Fruit fly (Drosophila melanogaster) whole organism, prepupa: Measurements from ENCODE around the gene CG13314.

ENCODE experiments used
- Blimp-1 ChIP-seq: fragments of 200-800 bp; sonication (Bioruptor generic); optimal IDR thresholded peaks from 3 replicates; lab custom pipeline; 2017; ENCODE audit warnings: missing biosample characterization, missing genetic modification characterization, mild to moderate bottlenecking, moderate library complexity, missing genetic modification reagents
- CG10631 ChIP-seq: fragments of 200-800 bp; sonication (Bioruptor generic); optimal IDR thresholded peaks from 2 replicates; lab custom pipeline; 2016; ENCODE audit warnings: missing biosample characterization, missing genetic modification characterization
- CG10669 ChIP-seq: fragments of 200-800 bp; sonication (Bioruptor generic); optimal IDR thresholded peaks from 3 replicates; lab custom pipeline; 2018; ENCODE audit warnings: missing biosample characterization, mild to moderate bottlenecking, missing genetic modification characterization, moderate library complexity
- CG11762 ChIP-seq: fragments of 200-800 bp; sonication (Bioruptor generic); optimal IDR thresholded peaks from 3 replicates; lab custom pipeline; 2016; ENCODE audit warnings: missing biosample characterization, missing genetic modification characterization; ENCODE audit not compliant: insufficient read depth
- CG11902 ChIP-seq: fragments of 200-800 bp; sonication (Bioruptor generic); optimal IDR thresholded peaks from 3 replicates; lab custom pipeline; 2016; ENCODE audit warnings: missing biosample characterization, missing genetic modification characterization
- CG15336 ChIP-seq: fragments of 200-800 bp; sonication (Bioruptor generic); IDR thresholded peaks from 2 replicates; pipeline ENCODE4 v1.3.6; 2022; ENCODE audit warnings: missing biosample characterization, missing genetic modification characterization
- CG1621 ChIP-seq: fragments of 200-800 bp; sonication (Bioruptor generic); optimal IDR thresholded peaks from 3 replicates; lab custom pipeline; 2018; ENCODE audit warnings: missing biosample characterization, mild to moderate bottlenecking, missing genetic modification characterization
- CG16779 ChIP-seq: fragments of 200-800 bp; sonication (Bioruptor generic); optimal IDR thresholded peaks from 3 replicates; lab custom pipeline; 2017; ENCODE audit warnings: missing biosample characterization, mild to moderate bottlenecking, missing genetic modification characterization
- CG3032 ChIP-seq: fragments of 200-800 bp; optimal IDR thresholded peaks from 2 replicates; lab custom pipeline; 2019; ENCODE audit warnings: missing biosample characterization, mild to moderate bottlenecking, missing genetic modification characterization, moderate library complexity
- CG31627 ChIP-seq: fragments of 200-800 bp; sonication (Bioruptor generic); optimal IDR thresholded peaks from 3 replicates; lab custom pipeline; 2016; ENCODE audit warnings: missing biosample characterization, missing genetic modification characterization
- CG32006 ChIP-seq: fragments of 200-800 bp; sonication (Bioruptor generic); optimal IDR thresholded peaks from 3 replicates; lab custom pipeline; 2017; ENCODE audit warnings: missing biosample characterization, mild to moderate bottlenecking, missing genetic modification characterization
- CG3919 ChIP-seq: fragments of 200-800 bp; sonication (Bioruptor generic); optimal IDR thresholded peaks from 3 replicates; lab custom pipeline; 2016; ENCODE audit warnings: missing biosample characterization, missing genetic modification characterization
- CG4318 ChIP-seq: fragments of 200-800 bp; sonication (Bioruptor generic); optimal IDR thresholded peaks from 3 replicates; lab custom pipeline; 2017; ENCODE audit warnings: missing biosample characterization, mild to moderate bottlenecking, missing genetic modification characterization
- CG6163 ChIP-seq: fragments of 200-800 bp; sonication (Bioruptor generic); IDR thresholded peaks from 3 replicates; pipeline ENCODE4 v1.3.6; 2022; ENCODE audit warnings: missing biosample characterization, missing genetic modification characterization
- CG6276 ChIP-seq: fragments of 200-800 bp; sonication (Bioruptor generic); optimal IDR thresholded peaks from 2 replicates; lab custom pipeline; 2017; ENCODE audit warnings: missing biosample characterization, mild to moderate bottlenecking, missing genetic modification characterization
- CG6808 ChIP-seq: fragments of 200-800 bp; sonication (Bioruptor generic); optimal IDR thresholded peaks from 3 replicates; lab custom pipeline; 2017; ENCODE audit warnings: missing biosample characterization, missing genetic modification characterization, mild to moderate bottlenecking, moderate library complexity, missing genetic modification reagents
- CG6854 ChIP-seq: fragments of 200-800 bp; sonication (Bioruptor generic); optimal IDR thresholded peaks from 2 replicates; lab custom pipeline; 2017; ENCODE audit warnings: missing biosample characterization, mild to moderate bottlenecking, missing genetic modification characterization
- CG7368 ChIP-seq: fragments of 200-800 bp; sonication (Bioruptor generic); optimal IDR thresholded peaks from 3 replicates; lab custom pipeline; 2016; ENCODE audit warnings: missing biosample characterization, missing genetic modification characterization
- CG8119 ChIP-seq: fragments of 200-800 bp; sonication (Bioruptor generic); IDR thresholded peaks from 3 replicates; pipeline ENCODE4 v1.3.6; 2022; ENCODE audit warnings: missing biosample characterization, missing genetic modification characterization
- CG9139 ChIP-seq: fragments of 200-800 bp; sonication (Bioruptor generic); optimal IDR thresholded peaks from 3 replicates; lab custom pipeline; 2017; ENCODE audit warnings: missing biosample characterization, mild to moderate bottlenecking, missing genetic modification characterization
- Eip78C ChIP-seq: fragments of 200-800 bp; sonication (Bioruptor generic); peaks from one replicate; lab custom pipeline; 2016; ENCODE audit warnings: missing biosample characterization, missing genetic modification characterization
- Ets21C ChIP-seq: fragments of 200-800 bp; sonication (Bioruptor generic); optimal IDR thresholded peaks from 3 replicates; lab custom pipeline; 2016; ENCODE audit warnings: missing biosample characterization, missing genetic modification characterization
- Ets96B ChIP-seq: fragments of 200-800 bp; optimal IDR thresholded peaks from 2 replicates; lab custom pipeline; 2019; ENCODE audit warnings: missing biosample characterization, mild to moderate bottlenecking, missing genetic modification characterization, moderate library complexity
- Gug ChIP-seq: fragments of 200-800 bp; sonication (Bioruptor generic); IDR thresholded peaks from 2 replicates; pipeline ENCODE4 v1.3.6; 2022; ENCODE audit warnings: missing biosample characterization, missing genetic modification characterization
- Hr38 ChIP-seq: sonication (Bioruptor generic); optimal IDR thresholded peaks from 2 replicates; lab custom pipeline; 2016; ENCODE audit warnings: missing biosample characterization, missing genetic modification characterization
- Hr39 ChIP-seq: fragments of 200-800 bp; sonication (Bioruptor generic); optimal IDR thresholded peaks from 2 replicates; lab custom pipeline; 2016; ENCODE audit warnings: missing biosample characterization, missing genetic modification characterization
- Hr4 ChIP-seq: fragments of 200-800 bp; sonication (Bioruptor generic); optimal IDR thresholded peaks from 3 replicates; lab custom pipeline; 2016; ENCODE audit warnings: missing biosample characterization, missing genetic modification characterization
- Met ChIP-seq: fragments of 200-800 bp; sonication (Bioruptor generic); optimal IDR thresholded peaks from 3 replicates; lab custom pipeline; 2016; ENCODE audit warnings: missing biosample characterization, missing genetic modification characterization
- OdsH ChIP-seq: fragments of 200-800 bp; sonication (Bioruptor generic); optimal IDR thresholded peaks from 3 replicates; lab custom pipeline; 2016; ENCODE audit warnings: missing biosample characterization, missing genetic modification characterization
- Sox102F ChIP-seq: fragments of 200-800 bp; sonication (Bioruptor generic); optimal IDR thresholded peaks from 2 replicates; lab custom pipeline; 2016; ENCODE audit warnings: missing biosample characterization, mild to moderate bottlenecking, missing genetic modification characterization
- Sox14 ChIP-seq: fragments of 200-800 bp; sonication (Bioruptor generic); optimal IDR thresholded peaks from 3 replicates; lab custom pipeline; 2016; ENCODE audit warnings: missing biosample characterization, missing genetic modification characterization
- achi ChIP-seq: fragments of 200-800 bp; sonication (Bioruptor generic); optimal IDR thresholded peaks from 3 replicates; lab custom pipeline; 2016; ENCODE audit warnings: missing biosample characterization, missing genetic modification characterization
- cyc ChIP-seq: fragments of 200-800 bp; sonication (Bioruptor generic); optimal IDR thresholded peaks from 3 replicates; lab custom pipeline; 2016; ENCODE audit warnings: missing biosample characterization, missing genetic modification characterization
- dac ChIP-seq: fragments of 200-800 bp; sonication (Bioruptor generic); optimal IDR thresholded peaks from 2 replicates; lab custom pipeline; 2017; ENCODE audit warnings: missing biosample characterization, mild to moderate bottlenecking, missing genetic modification characterization
- dsx ChIP-seq: fragments of 200-800 bp; optimal IDR thresholded peaks from 3 replicates; lab custom pipeline; 2019; ENCODE audit warnings: missing biosample characterization, mild to moderate bottlenecking, missing genetic modification characterization, moderate library complexity; ENCODE audit not compliant: poor library complexity, severe bottlenecking
- eg ChIP-seq: fragments of 200-800 bp; sonication (Bioruptor generic); IDR thresholded peaks from 3 replicates; pipeline ENCODE4 v1.3.6; 2022; ENCODE audit warnings: missing biosample characterization, missing genetic modification characterization
- esn ChIP-seq: fragments of 200-800 bp; sonication (Bioruptor generic); optimal IDR thresholded peaks from 2 replicates; lab custom pipeline; 2016; ENCODE audit warnings: missing biosample characterization, mild to moderate bottlenecking, missing genetic modification characterization, moderate library complexity
- fd59A ChIP-seq: fragments of 200-800 bp; sonication (Bioruptor generic); optimal IDR thresholded peaks from 2 replicates; lab custom pipeline; 2017; ENCODE audit warnings: missing biosample characterization, mild to moderate bottlenecking, missing genetic modification characterization, missing genetic modification reagents
- fd85E ChIP-seq: fragments of 200-800 bp; sonication (Bioruptor generic); optimal IDR thresholded peaks from 3 replicates; lab custom pipeline; 2016; ENCODE audit warnings: missing biosample characterization, missing genetic modification characterization
- lz ChIP-seq: fragments of 200-800 bp; sonication (Bioruptor generic); optimal IDR thresholded peaks from 3 replicates; lab custom pipeline; 2016; ENCODE audit warnings: missing biosample characterization, missing genetic modification characterization
- net ChIP-seq: fragments of 200-800 bp; sonication (Bioruptor generic); optimal IDR thresholded peaks from 3 replicates; lab custom pipeline; 2016; ENCODE audit warnings: missing biosample characterization, missing genetic modification characterization
- spab ChIP-seq: fragments of 200-800 bp; sonication (Bioruptor generic); optimal IDR thresholded peaks from 2 replicates; lab custom pipeline; 2017; ENCODE audit warnings: missing biosample characterization, mild to moderate bottlenecking, missing genetic modification characterization, missing genetic modification reagents
- ss ChIP-seq, 2 experiments: fragments of 200-800 bp; sonication (Bioruptor generic); optimal IDR thresholded peaks; 2 replicates in 1 of 2; 3 replicates in 1 of 2; lab custom pipeline; 2017 to 2018; ENCODE audit warnings: mild to moderate bottlenecking in 2 of 2, missing biosample characterization in 2 of 2, missing genetic modification characterization in 2 of 2, moderate library complexity in 1 of 2
- svp ChIP-seq: fragments of 200-800 bp; sonication (Bioruptor generic); peaks from one replicate; lab custom pipeline; 2016; ENCODE audit warnings: missing biosample characterization, missing genetic modification characterization
- topi ChIP-seq: fragments of 200-800 bp; sonication (Bioruptor generic); optimal IDR thresholded peaks from 3 replicates; lab custom pipeline; 2016; ENCODE audit warnings: missing biosample characterization, missing genetic modification characterization
- vri ChIP-seq: fragments of 200-800 bp; sonication (Bioruptor generic); optimal IDR thresholded peaks from 3 replicates; lab custom pipeline; 2016; ENCODE audit warnings: missing biosample characterization, mild to moderate bottlenecking, missing genetic modification characterization

Gene CG13314

dm6 chr3L:8996173-8996767, 14.7 kb downstream of the CG13314 start (continued):
- TF ChIP-seq CG11902 = peak; percentile 86
- TF ChIP-seq CG6808 (GFP tag; lab: Kevin White, UChicago) = no peak
- peak; percentile 92 for TF ChIP-seq esn (GFP tag; lab: Kevin White, UChicago)
- TF ChIP-seq Hr39 = peak; percentile 90
- peak; percentile 87 for TF ChIP-seq net (GFP tag; lab: Kevin White, UChicago)
- TF ChIP-seq ss (GFP tag; optimal IDR thresholded peaks at IDR 0.05; lab: Kevin White, UChicago) = no peak
- TF ChIP-seq CG15336 (GFP tag; lab: Robert Waterston, UW) = peak; percentile 95
- peak; percentile 89 for TF ChIP-seq dac (GFP tag; lab: Kevin White, UChicago)

dm6 chr3L:8996899-8997685, 15.5 kb downstream of the CG13314 start:
- no peak for TF ChIP-seq cyc (GFP tag; lab: Kevin White, UChicago)
- TF ChIP-seq CG6808 (GFP tag; lab: Kevin White, UChicago) = no peak
- no peak for TF ChIP-seq spab (GFP tag; lab: Kevin White, UChicago)
- TF ChIP-seq Gug (GFP tag; lab: Robert Waterston, UW) = no peak
- TF ChIP-seq CG11902 = no peak
- peak; percentile 26 for TF ChIP-seq dsx (GFP tag; lab: Kevin White, UChicago)
- TF ChIP-seq CG8119 (GFP tag; lab: Robert Waterston, UW) = peak; percentile 14; the same call in 1 of the 3 replicates
- no peak for TF ChIP-seq fd59A
- no peak for TF ChIP-seq Met (GFP tag; lab: Kevin White, UChicago)
- peak; percentile 32 for TF ChIP-seq Eip78C (GFP tag; lab: Kevin White, UChicago)
- peak; percentile 13 for TF ChIP-seq Sox102F (GFP tag; lab: Kevin White, UChicago)
- TF ChIP-seq Ets96B = no peak
- no peak for TF ChIP-seq CG6276 (GFP tag; lab: Kevin White, UChicago)
- TF ChIP-seq Hr4 = no peak
- TF ChIP-seq ss (GFP tag; optimal IDR thresholded peaks at IDR 0.05; lab: Kevin White, UChicago) = peak in 1 of 2 experiments; percentile 21
- no peak for TF ChIP-seq CG7368 (GFP tag; lab: Kevin White, UChicago)
- TF ChIP-seq CG31627 = no peak
- TF ChIP-seq CG11762 (GFP tag; lab: Kevin White, UChicago) = no peak
- TF ChIP-seq CG16779 (tag; lab: Kevin White, UChicago) = no peak
- no peak for TF ChIP-seq OdsH (GFP tag; lab: Kevin White, UChicago)
- TF ChIP-seq CG4318 (GFP tag; lab: Kevin White, UChicago) = no peak
- TF ChIP-seq CG3919 (GFP tag; lab: Kevin White, UChicago) = peak; percentile 15
- peak; percentile 91 for TF ChIP-seq Blimp-1 (GFP tag; lab: Kevin White, UChicago)
- TF ChIP-seq esn (GFP tag; lab: Kevin White, UChicago) = no peak
- no peak for TF ChIP-seq CG10631
- TF ChIP-seq CG32006 (GFP tag; lab: Kevin White, UChicago) = no peak
- TF ChIP-seq CG10669 (GFP tag; lab: Kevin White, UChicago) = no peak
- 0 out of 2 replicates have a peak, but pooled peaks have one; percentile 31 for TF ChIP-seq CG15336 (GFP tag; lab: Robert Waterston, UW)
- TF ChIP-seq Hr38 (GFP tag; lab: Kevin White, UChicago) = no peak
- no peak for TF ChIP-seq CG9139 (GFP tag; lab: Kevin White, UChicago)
- TF ChIP-seq CG6854 (GFP tag; lab: Kevin White, UChicago) = peak; percentile 41
- TF ChIP-seq fd85E (GFP tag; lab: Kevin White, UChicago) = no peak
- no peak for TF ChIP-seq topi (GFP tag; lab: Kevin White, UChicago)
- TF ChIP-seq CG3032 (tag; lab: Kevin White, UChicago) = no peak
- TF ChIP-seq CG6163 (GFP tag; lab: Robert Waterston, UW) = 0 out of 3 replicates have a peak, but pooled peaks have one; percentile 18
- TF ChIP-seq CG1621 = peak; percentile 2
- TF ChIP-seq lz = no peak
- no peak for TF ChIP-seq Sox14 (GFP tag; lab: Kevin White, UChicago)
- peak; percentile 18 for TF ChIP-seq net (GFP tag; lab: Kevin White, UChicago)
- TF ChIP-seq vri (GFP tag; lab: Kevin White, UChicago) = no peak
- no peak for TF ChIP-seq Ets21C (GFP tag; lab: Kevin White, UChicago)
- 0 out of 3 replicates have a peak, but pooled peaks have one; percentile 34 for TF ChIP-seq eg (GFP tag; lab: Robert Waterston, UW)
- TF ChIP-seq achi = peak; percentile 52
- peak; percentile 89 for TF ChIP-seq svp (GFP tag; lab: Kevin White, UChicago)
